Fruit fly (Drosophila melanogaster) whole organism, wandering third instar larva: ENCODE measurements around the gene msd5.

Experiments used
- Abd-B ChIP-seq: fragments of >200 bp; optimal IDR thresholded peaks from 2 replicates; lab custom pipeline; 2017; ENCODE audit warnings: missing biosample characterization, missing genetic modification characterization
- CG32264 ChIP-seq: fragments of 200-800 bp; sonication (Bioruptor generic); optimal IDR thresholded peaks from 2 replicates; lab custom pipeline; 2016; ENCODE audit warnings: missing biosample characterization, missing genetic modification characterization
- CG9705 ChIP-seq: fragments of 200-800 bp; sonication (Bioruptor generic); optimal IDR thresholded peaks from 2 replicates; lab custom pipeline; 2018; ENCODE audit warnings: missing biosample characterization, mild to moderate bottlenecking, missing genetic modification characterization
- CrebA ChIP-seq: fragments of 200-800 bp; sonication (Bioruptor generic); optimal IDR thresholded peaks from 2 replicates; lab custom pipeline; 2016; ENCODE audit warnings: missing biosample characterization, mild to moderate bottlenecking, missing genetic modification characterization, borderline replicate concordance
- Dfd ChIP-seq: fragments of >200 bp; optimal IDR thresholded peaks from 2 replicates; lab custom pipeline; 2017; ENCODE audit warnings: missing biosample characterization, missing genetic modification characterization
- Dif ChIP-seq: fragments of 200-275, 200-300 bp; sonication (Bioruptor generic); optimal IDR thresholded peaks from 2 replicates; lab custom pipeline; 2018; ENCODE audit warnings: missing biosample characterization, missing genetic modification characterization; ENCODE audit not compliant: partially characterized antibody
- GATAd ChIP-seq: sonication (Bioruptor generic); optimal IDR thresholded peaks from 2 replicates; lab custom pipeline; 2016; ENCODE audit warnings: missing biosample characterization, missing genetic modification characterization
- HLH106 ChIP-seq: fragments of 200-800 bp; optimal IDR thresholded peaks from 3 replicates; lab custom pipeline; 2019; ENCODE audit warnings: missing biosample characterization, mild to moderate bottlenecking, missing genetic modification characterization, moderate library complexity
- Hnf4 ChIP-seq: fragments of 200-800 bp; sonication (Bioruptor generic); optimal IDR thresholded peaks from 2 replicates; lab custom pipeline; 2016; ENCODE audit warnings: missing biosample characterization, mild to moderate bottlenecking, missing genetic modification characterization
- Hr78 ChIP-seq: fragments of >200 bp; optimal IDR thresholded peaks from 2 replicates; lab custom pipeline; 2017; ENCODE audit warnings: missing biosample characterization, missing genetic modification characterization
- Hr83 ChIP-seq: fragments of 200-300 bp; sonication (Bioruptor generic); optimal IDR thresholded peaks from 2 replicates; lab custom pipeline; 2016; ENCODE audit warnings: missing biosample characterization, mild to moderate bottlenecking, missing genetic modification characterization, moderate library complexity; ENCODE audit not compliant: poor library complexity, severe bottlenecking
- Jra ChIP-seq: sonication (Bioruptor generic); optimal IDR thresholded peaks from 2 replicates; lab custom pipeline; 2016; ENCODE audit warnings: missing biosample characterization, missing genetic modification characterization
- Mio ChIP-seq: sonication (Bioruptor generic); optimal IDR thresholded peaks from 2 replicates; lab custom pipeline; 2016; ENCODE audit warnings: missing biosample characterization, missing genetic modification characterization
- Myc ChIP-seq: fragments of >200 bp; optimal IDR thresholded peaks from 2 replicates; lab custom pipeline; 2017
- N ChIP-seq: fragments of >200 bp; optimal IDR thresholded peaks from 2 replicates; lab custom pipeline; 2018; ENCODE audit warnings: missing biosample characterization, missing external identifiers, missing genetic modification characterization
- OdsH ChIP-seq: fragments of 200-800 bp; sonication (Bioruptor generic); optimal IDR thresholded peaks from 2 replicates; lab custom pipeline; 2016; ENCODE audit warnings: missing biosample characterization, mild to moderate bottlenecking, missing genetic modification characterization
- Rel ChIP-seq, 2 experiments: fragments of 200-800 bp; sonication (Bioruptor generic) in 1 of 2; optimal IDR thresholded peaks; 2 replicates in 1 of 2; 3 replicates in 1 of 2; lab custom pipeline; 2016 to 2019; ENCODE audit warnings: mild to moderate bottlenecking in 2 of 2, missing biosample characterization in 2 of 2, missing genetic modification characterization in 2 of 2, moderate library complexity in 1 of 2
- Sp1 ChIP-seq: fragments of 200-800 bp; sonication (Bioruptor generic); optimal IDR thresholded peaks from 3 replicates; lab custom pipeline; 2019; ENCODE audit warnings: missing biosample characterization, mild to moderate bottlenecking, missing genetic modification characterization, moderate library complexity
- Vsx2 ChIP-seq: fragments of 200-300, 225-300 bp; sonication (Bioruptor generic); optimal IDR thresholded peaks from 2 replicates; lab custom pipeline; 2018; ENCODE audit warnings: missing biosample characterization, missing genetic modification characterization; ENCODE audit not compliant: partially characterized antibody
- br ChIP-seq: fragments of 200-800 bp; sonication (Bioruptor generic); optimal IDR thresholded peaks from 2 replicates; lab custom pipeline; 2016; ENCODE audit warnings: missing biosample characterization, missing genetic modification characterization
- brk ChIP-seq: fragments of 200-800 bp; sonication (Bioruptor generic); optimal IDR thresholded peaks from 2 replicates; lab custom pipeline; 2016; ENCODE audit warnings: missing biosample characterization, mild to moderate bottlenecking, missing genetic modification characterization
- dl ChIP-seq, 2 experiments: fragments of 175-275, 200-275 bp in 1 of 2; fragments of 200-275 bp in 1 of 2; sonication (Bioruptor generic); optimal IDR thresholded peaks; lab custom pipeline; 2018; ENCODE audit warnings: mild to moderate bottlenecking in 2 of 2, missing biosample characterization in 2 of 2, missing genetic modification characterization in 2 of 2, moderate library complexity in 2 of 2; ENCODE audit not compliant: partially characterized antibody in 2 of 2, insufficient read depth in 1 of 2
- dmrt93B ChIP-seq: fragments of 200-800 bp; sonication (Bioruptor generic); optimal IDR thresholded peaks from 2 replicates; lab custom pipeline; 2018; ENCODE audit warnings: missing biosample characterization, mild to moderate bottlenecking, missing genetic modification characterization
- dsf ChIP-seq: sonication (Bioruptor generic); optimal IDR thresholded peaks from 2 replicates; lab custom pipeline; 2016; ENCODE audit warnings: missing biosample characterization, missing genetic modification characterization, borderline replicate concordance
- ey ChIP-seq: fragments of 200-800 bp; sonication (Bioruptor generic); optimal IDR thresholded peaks from 2 replicates; lab custom pipeline; 2016; ENCODE audit warnings: missing biosample characterization, missing genetic modification characterization
- foxo ChIP-seq, 2 experiments: fragments of 200-800 bp; sonication (Bioruptor generic); optimal IDR thresholded peaks; 2 replicates in 1 of 2; 3 replicates in 1 of 2; lab custom pipeline; 2016 to 2017; ENCODE audit warnings: missing biosample characterization in 2 of 2, missing genetic modification characterization in 2 of 2
- fru ChIP-seq: fragments of 200-800 bp; sonication (Bioruptor generic); optimal IDR thresholded peaks from 3 replicates; lab custom pipeline; 2016; ENCODE audit warnings: missing biosample characterization, mild to moderate bottlenecking, missing genetic modification characterization
- h ChIP-seq: fragments of 200-800 bp; sonication (Bioruptor generic); optimal IDR thresholded peaks from 3 replicates; lab custom pipeline; 2016; ENCODE audit warnings: missing biosample characterization, mild to moderate bottlenecking, missing genetic modification characterization
- jim ChIP-seq: fragments of 175-275, 200-325 bp; sonication (Bioruptor generic); optimal IDR thresholded peaks from 2 replicates; lab custom pipeline; 2016; ENCODE audit warnings: missing biosample characterization, mild to moderate bottlenecking, missing genetic modification characterization
- lola ChIP-seq: fragments of >200 bp; optimal IDR thresholded peaks from 2 replicates; lab custom pipeline; 2017; ENCODE audit warnings: missing biosample characterization, missing genetic modification characterization
- pan ChIP-seq: fragments of >200 bp; optimal IDR thresholded peaks from 2 replicates; lab custom pipeline; 2017
- psq ChIP-seq: fragments of 200-800 bp; sonication (Bioruptor generic); optimal IDR thresholded peaks from 3 replicates; lab custom pipeline; 2017; ENCODE audit warnings: missing biosample characterization, mild to moderate bottlenecking, missing genetic modification characterization, moderate library complexity
- rgr ChIP-seq: fragments of 200-800 bp; sonication (Bioruptor generic); optimal IDR thresholded peaks from 3 replicates; lab custom pipeline; 2016; ENCODE audit warnings: missing biosample characterization, mild to moderate bottlenecking, missing genetic modification characterization
- sage ChIP-seq: fragments of 200-800 bp; sonication (Bioruptor generic); optimal IDR thresholded peaks from 2 replicates; lab custom pipeline; 2016; ENCODE audit warnings: missing biosample characterization, mild to moderate bottlenecking, missing genetic modification characterization
- sv ChIP-seq: fragments of 200-800 bp; sonication (Bioruptor generic); optimal IDR thresholded peaks from 3 replicates; lab custom pipeline; 2016; ENCODE audit warnings: missing biosample characterization, missing genetic modification characterization
- tai ChIP-seq: sonication (Bioruptor generic); optimal IDR thresholded peaks from 2 replicates; lab custom pipeline; 2016; ENCODE audit warnings: missing biosample characterization, missing genetic modification characterization
- usp ChIP-seq: fragments of >200 bp; optimal IDR thresholded peaks from 2 replicates; lab custom pipeline; 2017; ENCODE audit warnings: missing biosample characterization, missing genetic modification characterization
- woc ChIP-seq: sonication (Bioruptor generic); optimal IDR thresholded peaks from 2 replicates; lab custom pipeline; 2016; ENCODE audit warnings: missing biosample characterization, mild to moderate bottlenecking, missing genetic modification characterization

msd5 gene

DNA sequence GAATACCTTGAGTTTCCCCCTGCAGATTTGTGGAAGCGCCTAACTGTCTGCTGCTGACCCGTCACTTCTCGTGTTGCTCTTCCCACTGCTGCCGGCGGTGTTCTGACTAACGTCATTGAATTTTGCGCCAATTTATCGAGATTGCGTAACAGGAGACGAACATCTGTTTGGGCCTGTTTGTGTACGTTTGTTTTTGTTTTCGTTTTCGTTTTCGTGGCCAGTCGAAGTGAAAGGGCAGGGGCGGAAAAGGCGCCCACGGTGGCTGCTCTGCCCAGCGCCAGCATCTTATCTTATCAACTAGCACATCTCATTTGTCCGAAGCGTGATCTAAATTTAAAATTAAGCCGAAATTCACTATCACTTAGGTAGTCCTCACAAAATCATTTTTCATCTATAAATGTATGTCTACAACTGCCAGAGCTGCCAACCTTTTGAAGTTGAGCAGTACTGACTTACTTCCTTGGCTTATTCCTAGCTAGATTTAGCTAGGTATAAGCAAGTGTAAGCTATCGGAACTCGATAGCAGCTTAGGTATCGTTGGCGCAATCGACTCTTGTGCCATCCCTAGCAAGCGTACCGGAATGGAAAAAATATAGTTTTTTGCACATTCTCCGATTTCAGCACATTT is 25.8 kb downstream of the msd5 start, which contains the start of the genes Ctr9 and Nt5a:
Gene Ctr9, plus strand, starts transcription at position 220 of the 628 bp plus-strand sequence.
Gene Nt5a, minus strand, starts transcription at position 414 of the 628 bp plus-strand sequence.
- TF ChIP-seq Sp1 (GFP tag; lab: Kevin White, UChicago) (peak; percentile 44), dmrt93B (GFP tag; lab: Kevin White, UChicago) (no peak), tai (GFP tag; lab: Kevin White, UChicago) (no peak), Vsx2 (no peak), N (no peak), GATAd (no peak), CrebA (no peak), br (GFP tag; lab: Kevin White, UChicago) (no peak), Hnf4 (GFP tag; lab: Kevin White, UChicago) (no peak), Abd-B (no peak), sv (no peak), ey (GFP tag; lab: Kevin White, UChicago) (peak; percentile 58), Rel (GFP tag; optimal IDR thresholded peaks at IDR 0.05; lab: Kevin White, UChicago) (no peak), Rel (tag; optimal IDR thresholded peaks at IDR 0.05; lab: Kevin White, UChicago) (peak; percentile 66), usp (GFP tag; lab: Kevin White, UChicago) (no peak), pan (no peak), foxo (GFP tag; optimal IDR thresholded peaks at IDR 0.05; lab: Kevin White, UChicago) (peak in 1 of 2 experiments; percentile 69), Hr83 (GFP tag; lab: Kevin White, UChicago) (peak; percentile 89), Hr78 (GFP tag; lab: Kevin White, UChicago) (no peak), lola (GFP tag; lab: Kevin White, UChicago) (no peak), Mio (no peak), psq (peak; percentile 75), CG32264 (GFP tag; lab: Kevin White, UChicago) (no peak), HLH106 (peak; percentile 55), Myc (lab: Kevin White, UChicago) (peak; percentile 90), woc (no peak), dl (GFP tag; optimal IDR thresholded peaks at IDR 0.05; lab: Kevin White, UChicago; ENCODE audit: insufficient read depth in 1 of 2, partially characterized antibody in 2 of 2) (no peak), Dfd (GFP tag; lab: Kevin White, UChicago) (no peak), OdsH (GFP tag; lab: Kevin White, UChicago) (peak; percentile 56), rgr (peak; percentile 64), brk (no peak), CG9705 (peak; percentile 38), dsf (GFP tag; lab: Kevin White, UChicago) (no peak), h (no peak), sage (no peak), jim (GFP tag; lab: Kevin White, UChicago) (no peak), Jra (GFP tag; lab: Kevin White, UChicago) (no peak), Dif (GFP tag; lab: Kevin White, UChicago) (no peak), fru (GFP tag; lab: Kevin White, UChicago) (no peak)
- TF ChIP-seq, all 38 proteins: peak for 11

DNA sequence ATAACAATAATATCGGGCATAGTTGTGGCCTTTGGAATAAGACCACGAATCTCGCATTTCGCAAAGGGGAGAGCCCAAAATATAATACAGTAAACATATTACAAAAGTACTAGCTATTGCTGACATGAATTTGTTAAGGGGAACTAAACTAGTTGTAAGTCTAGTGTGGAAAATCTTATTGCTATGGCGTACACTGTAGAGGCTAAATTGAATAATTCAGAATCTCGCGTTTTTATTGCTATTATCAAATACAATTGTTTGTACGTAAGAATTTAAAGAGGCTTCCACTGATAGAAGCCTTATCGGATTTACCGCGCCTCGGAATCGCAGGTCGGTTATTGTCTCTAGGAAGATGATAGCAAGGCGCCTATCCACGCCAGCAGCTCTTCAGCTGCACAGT is 27.6 kb downstream of the msd5 start:
- TF ChIP-seq CrebA (no peak), h (no peak), ey (GFP tag; lab: Kevin White, UChicago) (no peak), lola (GFP tag; lab: Kevin White, UChicago) (no peak), fru (GFP tag; lab: Kevin White, UChicago) (no peak), dsf (GFP tag; lab: Kevin White, UChicago) (no peak), foxo (GFP tag; optimal IDR thresholded peaks at IDR 0.05; lab: Kevin White, UChicago) (no peak), Rel (GFP tag; optimal IDR thresholded peaks at IDR 0.05; lab: Kevin White, UChicago) (no peak), Rel (tag; optimal IDR thresholded peaks at IDR 0.05; lab: Kevin White, UChicago) (no peak), CG9705 (no peak), Hnf4 (GFP tag; lab: Kevin White, UChicago) (no peak), usp (GFP tag; lab: Kevin White, UChicago) (no peak), rgr (no peak), N (no peak), Abd-B (no peak), Sp1 (GFP tag; lab: Kevin White, UChicago) (no peak), OdsH (GFP tag; lab: Kevin White, UChicago) (no peak), dl (GFP tag; optimal IDR thresholded peaks at IDR 0.05; lab: Kevin White, UChicago; ENCODE audit: insufficient read depth in 1 of 2, partially characterized antibody in 2 of 2) (no peak)
